Worm (Caenorhabditis elegans) whole organism, young adult: ENCODE data around the gene C49F5.7.

Source experiments
- somi-1 ChIP-seq: fragments of 200-800 bp; sonication (Bioruptor generic); optimal IDR thresholded peaks from 2 replicates; lab custom pipeline; 2018; ENCODE audit warnings: mild to moderate bottlenecking, missing genetic modification characterization, missing compliant biosample characterization

Gene C49F5.7

ce11 chrX:12038728-12039127 is 44.1 kb downstream of the C49F5.7 start (continued):
- TF ChIP-seq somi-1: no peak
